Comparison of ENCODE assay signal across 1 fruit fly cellular context in the genomic region with DNA sequence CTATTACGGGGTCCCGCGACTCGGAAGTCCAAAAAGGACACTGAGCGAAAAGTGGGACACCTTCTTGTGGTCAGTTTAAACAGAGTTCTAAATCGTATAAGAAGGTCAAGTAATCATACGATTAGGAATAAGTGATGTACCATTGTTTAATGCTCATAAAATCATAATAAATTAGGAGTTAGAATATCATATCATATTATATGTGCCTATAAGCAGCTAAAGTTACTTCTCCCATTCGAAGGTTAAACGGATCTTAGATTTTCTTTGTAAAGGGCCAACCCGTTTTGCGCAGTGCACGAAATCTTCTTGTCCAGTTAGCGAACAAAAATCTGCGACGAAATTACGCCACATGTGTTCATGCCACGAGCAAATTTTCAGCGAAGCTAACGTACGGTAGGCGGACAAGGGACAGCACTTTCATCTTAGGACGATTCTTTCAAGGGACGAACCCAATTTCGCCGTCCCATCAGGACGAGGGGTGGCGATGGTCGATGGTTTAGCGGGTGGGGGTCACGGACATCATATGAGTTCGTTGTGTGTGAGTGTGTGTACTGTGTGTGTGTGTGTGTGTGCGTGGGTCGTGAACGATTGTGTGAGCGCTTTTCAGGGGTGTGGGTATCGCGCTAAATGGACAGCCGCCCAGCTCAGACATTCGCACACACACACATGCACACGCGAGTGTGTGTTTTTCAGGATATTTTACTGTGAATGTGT.
TF ChIP-seq lines count a peak whose summit lies in the region.

No protein-coding gene starts in this region.

TF ChIP-seq in whole organism, embryonic, 481 proteins besides CTCF, POLR2A, EP300 and RAD21 (continued from another document and continues in another):
- TF ChIP-seq lov (optimal IDR thresholded peaks at IDR 0.05; lab: Kevin White, UChicago): no peak
- no peak for TF ChIP-seq lov (GFP tag; IDR thresholded peaks at IDR 0.05; lab: Robert Waterston, UW)
- no peak for TF ChIP-seq CHES-1-like (GFP tag; optimal IDR thresholded peaks at IDR 0.05; lab: Kevin White, UChicago)
- no peak for TF ChIP-seq nom (GFP tag; optimal IDR thresholded peaks at IDR 0.05; lab: Kevin White, UChicago)
- peak; percentile 11 for TF ChIP-seq CG16863 (GFP tag; optimal IDR thresholded peaks at IDR 0.05; lab: Kevin White, UChicago)
- no peak for TF ChIP-seq ci (GFP tag; IDR thresholded peaks at IDR 0.05; lab: Robert Waterston, UW)
- no peak for TF ChIP-seq CG1024 (GFP tag; IDR thresholded peaks at IDR 0.05; lab: Robert Waterston, UW)
- no peak for TF ChIP-seq pita (GFP tag; optimal IDR thresholded peaks at IDR 0.05; lab: Kevin White, UChicago)
- TF ChIP-seq inv (GFP tag; IDR thresholded peaks at IDR 0.05; lab: Robert Waterston, UW; ENCODE audit: partially characterized antibody): no peak
- no peak for TF ChIP-seq Dip2 (GFP tag; IDR thresholded peaks at IDR 0.05; lab: Robert Waterston, UW)
- TF ChIP-seq CG4424 (GFP tag; optimal IDR thresholded peaks at IDR 0.05; lab: Kevin White, UChicago): peak; percentile 38
- TF ChIP-seq p53 (GFP tag; optimal IDR thresholded peaks at IDR 0.05; lab: Kevin White, UChicago): no peak
- TF ChIP-seq CG10321 (GFP tag; IDR thresholded peaks at IDR 0.05; lab: Robert Waterston, UW): no peak
- TF ChIP-seq CG11247 (GFP tag; IDR thresholded peaks at IDR 0.05; lab: Robert Waterston, UW): no peak
- no peak for TF ChIP-seq CG11723 (GFP tag; optimal IDR thresholded peaks at IDR 0.05; lab: Kevin White, UChicago)
- no peak for TF ChIP-seq pzg (GFP tag; optimal IDR thresholded peaks at IDR 0.05; lab: Kevin White, UChicago)
- no peak for TF ChIP-seq CG2202 (tag; optimal IDR thresholded peaks at IDR 0.05; lab: Kevin White, UChicago)
- peak; percentile 31 for TF ChIP-seq Ssrp (tag; optimal IDR thresholded peaks at IDR 0.05; lab: Kevin White, UChicago)
- no peak for TF ChIP-seq Ravus (GFP tag; IDR thresholded peaks at IDR 0.05; lab: Robert Waterston, UW)
- TF ChIP-seq CG17912 (GFP tag; optimal IDR thresholded peaks at IDR 0.05; lab: Kevin White, UChicago): no peak
- peak; percentile 35; the same call in 1 of the 2 replicates for TF ChIP-seq ttk (GFP tag; IDR thresholded peaks at IDR 0.05; lab: Robert Waterston, UW)
- TF ChIP-seq CG2129 (GFP tag; IDR thresholded peaks at IDR 0.05; lab: Robert Waterston, UW; ENCODE audit: partially characterized antibody): no peak
- 0 out of 2 replicates have a peak, but pooled peaks have one; percentile 16 for TF ChIP-seq CG10366 (GFP tag; IDR thresholded peaks at IDR 0.05; lab: Robert Waterston, UW)
- TF ChIP-seq sisA (GFP tag; IDR thresholded peaks at IDR 0.05; lab: Robert Waterston, UW): peak; percentile 45; the same call in 1 of the 2 replicates
- TF ChIP-seq CG3995 (GFP tag; optimal IDR thresholded peaks at IDR 0.05; lab: Kevin White, UChicago): no peak
- no peak for TF ChIP-seq CG7963 (GFP tag; IDR thresholded peaks at IDR 0.05; lab: Robert Waterston, UW; ENCODE audit: partially characterized antibody)
- peak; percentile 76 for TF ChIP-seq CG7556 (GFP tag; optimal IDR thresholded peaks at IDR 0.05; lab: Kevin White, UChicago)
- TF ChIP-seq Hey (tag; optimal IDR thresholded peaks at IDR 0.05; lab: Kevin White, UChicago): no peak
- TF ChIP-seq bsh (GFP tag; optimal IDR thresholded peaks at IDR 0.05; lab: Kevin White, UChicago): peak in 1 of 2 experiments; percentile 48
- 0 out of 2 replicates have a peak, but pooled peaks have one; percentile 13 for TF ChIP-seq CG9932 (GFP tag; IDR thresholded peaks at IDR 0.05; lab: Robert Waterston, UW)
- peak; percentile 52 for TF ChIP-seq org-1 (GFP tag; optimal IDR thresholded peaks at IDR 0.05; lab: Kevin White, UChicago)
- TF ChIP-seq CG10462 (GFP tag; optimal IDR thresholded peaks at IDR 0.05; lab: Kevin White, UChicago): no peak
- peak; percentile 29 for TF ChIP-seq Fer3 (tag; optimal IDR thresholded peaks at IDR 0.05; lab: Kevin White, UChicago)
- no peak for TF ChIP-seq CG42726 (GFP tag; IDR thresholded peaks at IDR 0.05; lab: Robert Waterston, UW; ENCODE audit: partially characterized antibody)
- no peak for TF ChIP-seq sna (GFP tag; IDR thresholded peaks at IDR 0.05; lab: Robert Waterston, UW; ENCODE audit: partially characterized antibody)
- peak; percentile 19 for TF ChIP-seq D (optimal IDR thresholded peaks at IDR 0.05; lab: Kevin White, UChicago)
- TF ChIP-seq D (GFP tag; optimal IDR thresholded peaks at IDR 0.05; lab: Kevin White, UChicago): peak; percentile 3
- no peak for TF ChIP-seq hb (GFP tag; IDR thresholded peaks at IDR 0.05; lab: Robert Waterston, UW; ENCODE audit: partially characterized antibody)
- no peak for TF ChIP-seq H2.0 (GFP tag; IDR thresholded peaks at IDR 0.05; lab: Robert Waterston, UW)
- no peak; the same call in 1 of the 2 replicates for TF ChIP-seq ara (GFP tag; IDR thresholded peaks at IDR 0.05; lab: Robert Waterston, UW)
- no peak for TF ChIP-seq Sin3A (optimal IDR thresholded peaks at IDR 0.05; lab: Kevin White, UChicago)
- TF ChIP-seq ash1 (GFP tag; optimal IDR thresholded peaks at IDR 0.05; lab: Kevin White, UChicago): no peak
- TF ChIP-seq Hmx (GFP tag; optimal IDR thresholded peaks at IDR 0.05; lab: Kevin White, UChicago): no peak
- no peak for TF ChIP-seq ken (GFP tag; IDR thresholded peaks at IDR 0.05; lab: Robert Waterston, UW)
- TF ChIP-seq HLH54F (GFP tag; optimal IDR thresholded peaks at IDR 0.05; lab: Kevin White, UChicago): peak; percentile 45
- TF ChIP-seq salm (tag; optimal IDR thresholded peaks at IDR 0.05; lab: Kevin White, UChicago): no peak
- TF ChIP-seq Xrp1 (GFP tag; IDR thresholded peaks at IDR 0.05; lab: Robert Waterston, UW): peak; percentile 51; the same call in 1 of the 2 replicates
- TF ChIP-seq sqz (GFP tag; optimal IDR thresholded peaks at IDR 0.05; lab: Kevin White, UChicago): no peak
- TF ChIP-seq oc (tag; optimal IDR thresholded peaks at IDR 0.05; lab: Kevin White, UChicago): no peak
- peak; percentile 43 for TF ChIP-seq CG13775 (GFP tag; optimal IDR thresholded peaks at IDR 0.05; lab: Kevin White, UChicago)
- TF ChIP-seq Hsf (GFP tag; optimal IDR thresholded peaks at IDR 0.05; lab: Kevin White, UChicago): peak; percentile 31
- no peak for TF ChIP-seq CG31388 (GFP tag; optimal IDR thresholded peaks at IDR 0.05; lab: Kevin White, UChicago)
- TF ChIP-seq Dip3 (GFP tag; optimal IDR thresholded peaks at IDR 0.05; lab: Kevin White, UChicago): peak; percentile 32
- no peak for TF ChIP-seq Abd-B (GFP tag; optimal IDR thresholded peaks at IDR 0.05; lab: Kevin White, UChicago)
- peak in 1 of 2 experiments; percentile 11 for TF ChIP-seq Eip74EF (GFP tag; optimal IDR thresholded peaks at IDR 0.05; lab: Kevin White, UChicago)
- peak; percentile 5 for TF ChIP-seq Jarid2 (GFP tag; optimal IDR thresholded peaks at IDR 0.05; lab: Kevin White, UChicago)
- TF ChIP-seq row (GFP tag; IDR thresholded peaks at IDR 0.05; lab: Robert Waterston, UW): peak; percentile 67
- no peak for TF ChIP-seq MESR4 (GFP tag; optimal IDR thresholded peaks at IDR 0.05; lab: Kevin White, UChicago)
- no peak for TF ChIP-seq CG5245 (GFP tag; optimal IDR thresholded peaks at IDR 0.05; lab: Kevin White, UChicago)
- no peak for TF ChIP-seq Doc3 (GFP tag; IDR thresholded peaks at IDR 0.05; lab: Robert Waterston, UW; ENCODE audit: partially characterized antibody)
- TF ChIP-seq Nf-YB (GFP tag; optimal IDR thresholded peaks at IDR 0.05; lab: Kevin White, UChicago): no peak
- no peak for TF ChIP-seq sd (tag; optimal IDR thresholded peaks at IDR 0.05; lab: Kevin White, UChicago)
- no peak for TF ChIP-seq sima (GFP tag; optimal IDR thresholded peaks at IDR 0.05; lab: Kevin White, UChicago)
- no peak for TF ChIP-seq croc (GFP tag; conservative IDR thresholded peaks at IDR 0.05; lab: Robert Waterston, UW)
- no peak for TF ChIP-seq Max (GFP tag; optimal IDR thresholded peaks at IDR 0.05; lab: Kevin White, UChicago)
- no peak for TF ChIP-seq CG43689 (GFP tag; IDR thresholded peaks at IDR 0.05; lab: Robert Waterston, UW)
- TF ChIP-seq so (GFP tag; IDR thresholded peaks at IDR 0.05; lab: Robert Waterston, UW): no peak
- TF ChIP-seq esg (GFP tag; conservative IDR thresholded peaks at IDR 0.05; lab: Robert Waterston, UW): peak; percentile 51
- TF ChIP-seq Nf-YA (GFP tag; IDR thresholded peaks at IDR 0.05; lab: Robert Waterston, UW): no peak
- no peak for TF ChIP-seq CG8281 (tag; optimal IDR thresholded peaks at IDR 0.05; lab: Kevin White, UChicago)
- TF ChIP-seq CG12236 (GFP tag; optimal IDR thresholded peaks at IDR 0.05; lab: Kevin White, UChicago): no peak
- no peak for TF ChIP-seq CG15479 (GFP tag; optimal IDR thresholded peaks at IDR 0.05; lab: Kevin White, UChicago)
- no peak for TF ChIP-seq chif (GFP tag; optimal IDR thresholded peaks at IDR 0.05; lab: Kevin White, UChicago)
- TF ChIP-seq Ets65A (GFP tag; lab: Kevin White, UChicago): peak; percentile 13
- peak; percentile 23 for TF ChIP-seq sug (tag; optimal IDR thresholded peaks at IDR 0.05; lab: Kevin White, UChicago)
- no peak for TF ChIP-seq unc-4 (GFP tag; IDR thresholded peaks at IDR 0.05; lab: Robert Waterston, UW; ENCODE audit: partially characterized antibody)
- no peak for TF ChIP-seq Bdp1 (GFP tag; optimal IDR thresholded peaks at IDR 0.05; lab: Kevin White, UChicago)
- TF ChIP-seq CG8359 (GFP tag; optimal IDR thresholded peaks at IDR 0.05; lab: Kevin White, UChicago; ENCODE audit: borderline replicate concordance): no peak
- TF ChIP-seq CG1792 (GFP tag; optimal IDR thresholded peaks at IDR 0.05; lab: Kevin White, UChicago): no peak
- peak; percentile 19 for TF ChIP-seq Asciz (GFP tag; optimal IDR thresholded peaks at IDR 0.05; lab: Kevin White, UChicago)
- TF ChIP-seq zen (tag; optimal IDR thresholded peaks at IDR 0.05; lab: Kevin White, UChicago): no peak
- TF ChIP-seq gt (GFP tag; IDR thresholded peaks at IDR 0.05; lab: Robert Waterston, UW): no peak
- TF ChIP-seq CG11560 (tag; IDR thresholded peaks at IDR 0.05; lab: Robert Waterston, UW): no peak
- no peak for TF ChIP-seq Chrac-16 (GFP tag; optimal IDR thresholded peaks at IDR 0.05; lab: Kevin White, UChicago)
- TF ChIP-seq Sry-β (GFP tag; optimal IDR thresholded peaks at IDR 0.05; lab: Kevin White, UChicago): no peak
- TF ChIP-seq CG6791 (GFP tag; IDR thresholded peaks at IDR 0.05; lab: Robert Waterston, UW; ENCODE audit: partially characterized antibody): no peak
- TF ChIP-seq CG9817 (tag; optimal IDR thresholded peaks at IDR 0.05; lab: Kevin White, UChicago): peak; percentile 5
- no peak for TF ChIP-seq CG30020 (tag; optimal IDR thresholded peaks at IDR 0.05; lab: Kevin White, UChicago)
- TF ChIP-seq CG4282 (GFP tag; optimal IDR thresholded peaks at IDR 0.05; lab: Kevin White, UChicago): no peak
- no peak for TF ChIP-seq CG12942 (GFP tag; optimal IDR thresholded peaks at IDR 0.05; lab: Kevin White, UChicago)
- TF ChIP-seq CG17385 (GFP tag; optimal IDR thresholded peaks at IDR 0.05; lab: Kevin White, UChicago): peak; percentile 44
- TF ChIP-seq CG11456 (GFP tag; IDR thresholded peaks at IDR 0.05; lab: Robert Waterston, UW): peak; percentile 48; the same call in 1 of the 3 replicates
- TF ChIP-seq CG5953 (GFP tag; IDR thresholded peaks at IDR 0.05; lab: Robert Waterston, UW): no peak
- TF ChIP-seq en (GFP tag; optimal IDR thresholded peaks at IDR 0.05; lab: Kevin White, UChicago): no peak
- peak; percentile 65 for TF ChIP-seq CG13424 (tag; optimal IDR thresholded peaks at IDR 0.05; lab: Kevin White, UChicago)
- TF ChIP-seq ewg (GFP tag; optimal IDR thresholded peaks at IDR 0.05; lab: Kevin White, UChicago): no peak
- peak; percentile 60 for TF ChIP-seq CG2712 (tag; optimal IDR thresholded peaks at IDR 0.05; lab: Kevin White, UChicago)
- peak; percentile 33 for TF ChIP-seq CG10147 (GFP tag; optimal IDR thresholded peaks at IDR 0.05; lab: Kevin White, UChicago)
- no peak for TF ChIP-seq exex (tag; optimal IDR thresholded peaks at IDR 0.05; lab: Kevin White, UChicago)
- no peak for TF ChIP-seq CG10431 (GFP tag; optimal IDR thresholded peaks at IDR 0.05; lab: Kevin White, UChicago)
- no peak for TF ChIP-seq Antp (GFP tag; optimal IDR thresholded peaks at IDR 0.05; lab: Kevin White, UChicago)
- peak; percentile 25; the same call in 1 of the 2 replicates for TF ChIP-seq sob (GFP tag; IDR thresholded peaks at IDR 0.05; lab: Robert Waterston, UW)
- peak; percentile 36; the same call in 1 of the 2 replicates for TF ChIP-seq Rfx (GFP tag; IDR thresholded peaks at IDR 0.05; lab: Robert Waterston, UW)
- 0 out of 2 replicates have a peak, but pooled peaks have one; percentile 28 for TF ChIP-seq CG31224 (GFP tag; IDR thresholded peaks at IDR 0.05; lab: Robert Waterston, UW)
- peak; percentile 38 for TF ChIP-seq CG13624 (GFP tag; optimal IDR thresholded peaks at IDR 0.05; lab: Kevin White, UChicago)
- no peak for TF ChIP-seq crc (GFP tag; optimal IDR thresholded peaks at IDR 0.05; lab: Kevin White, UChicago)
- TF ChIP-seq pfk (GFP tag; optimal IDR thresholded peaks at IDR 0.05; lab: Kevin White, UChicago): no peak
- TF ChIP-seq unpg (GFP tag; optimal IDR thresholded peaks at IDR 0.05; lab: Kevin White, UChicago): peak; percentile 13
- peak; percentile 54 for TF ChIP-seq phol (tag; optimal IDR thresholded peaks at IDR 0.05; lab: Kevin White, UChicago)
- TF ChIP-seq Usf (GFP tag; optimal IDR thresholded peaks at IDR 0.05; lab: Kevin White, UChicago): no peak
- TF ChIP-seq wor (GFP tag; IDR thresholded peaks at IDR 0.05; lab: Robert Waterston, UW): no peak
- TF ChIP-seq CG6813 (GFP tag; optimal IDR thresholded peaks at IDR 0.05; lab: Kevin White, UChicago): peak; percentile 32
- TF ChIP-seq CG8944 (GFP tag; optimal IDR thresholded peaks at IDR 0.05; lab: Kevin White, UChicago): no peak
- TF ChIP-seq cas (GFP tag; IDR thresholded peaks at IDR 0.05; lab: Robert Waterston, UW): no peak
- TF ChIP-seq CG15514 (GFP tag; optimal IDR thresholded peaks at IDR 0.05; lab: Kevin White, UChicago): peak; percentile 14
- TF ChIP-seq Ets97D (GFP tag; optimal IDR thresholded peaks at IDR 0.05; lab: Kevin White, UChicago): no peak
- no peak for TF ChIP-seq luna (GFP tag; optimal IDR thresholded peaks at IDR 0.05; lab: Kevin White, UChicago)
- peak in 1 of 3 experiments; percentile 45 for TF ChIP-seq lola (GFP tag; optimal IDR thresholded peaks at IDR 0.05; lab: Kevin White, UChicago)
- no peak for TF ChIP-seq C15 (GFP tag; IDR thresholded peaks at IDR 0.05; lab: Robert Waterston, UW)
- no peak for TF ChIP-seq Deaf1 (tag; optimal IDR thresholded peaks at IDR 0.05; lab: Kevin White, UChicago)
- peak; percentile 31; the same call in 1 of the 2 replicates for TF ChIP-seq E2f1 (GFP tag; IDR thresholded peaks at IDR 0.05; lab: Robert Waterston, UW)
- TF ChIP-seq Oli (tag; optimal IDR thresholded peaks at IDR 0.05; lab: Kevin White, UChicago): peak; percentile 45
- peak; percentile 15 for TF ChIP-seq CG10274 (GFP tag; optimal IDR thresholded peaks at IDR 0.05; lab: Kevin White, UChicago)
- TF ChIP-seq CG18619 (GFP tag; optimal IDR thresholded peaks at IDR 0.05; lab: Kevin White, UChicago): peak; percentile 39
